Worm (Caenorhabditis elegans): ENCODE data around the gene D1069.3.

D1069.3 gene

DNA sequence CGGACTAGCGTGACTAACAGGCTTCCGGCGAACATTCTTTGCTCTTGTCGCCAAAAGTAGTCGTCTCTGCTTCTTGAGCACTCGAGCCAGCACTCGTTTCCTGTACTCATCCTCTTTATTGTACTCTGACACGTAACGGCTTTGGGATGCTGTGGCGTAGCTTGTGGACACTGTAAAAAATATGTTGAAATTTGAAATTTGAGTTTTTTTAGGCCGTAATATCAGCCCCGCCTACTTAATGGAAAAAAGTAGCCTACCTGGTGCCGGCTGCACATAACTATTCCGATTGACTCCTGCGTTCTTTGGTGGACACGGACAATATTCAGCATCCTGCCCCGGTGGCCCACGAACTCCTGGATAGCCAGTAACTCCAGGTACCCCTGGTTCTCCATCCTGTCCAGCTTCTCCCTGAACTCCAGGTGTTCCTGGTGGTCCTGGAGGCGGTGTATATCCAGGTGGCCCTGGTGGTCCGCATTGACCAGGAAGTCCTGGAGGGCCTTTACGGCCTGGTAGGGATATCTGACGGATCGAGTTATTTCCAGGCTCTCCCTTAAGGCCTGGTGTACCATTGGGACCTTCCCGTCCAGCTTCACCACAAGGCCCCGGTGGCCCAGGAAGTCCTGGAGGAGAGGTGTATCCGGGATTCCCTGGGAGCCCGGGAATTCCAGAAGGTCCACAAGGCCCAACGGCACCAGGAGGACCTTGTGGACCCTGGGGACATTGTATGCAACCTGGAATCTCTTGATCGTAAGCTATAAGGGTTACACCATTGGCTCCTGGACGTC lies 43.6 kb downstream of the D1069.3 start:
- TF ChIP-seq unc-120 (tag; optimal IDR thresholded peaks at IDR 0.05; ENCODE audit: poor library complexity, severe bottlenecking), result no peak

DNA sequence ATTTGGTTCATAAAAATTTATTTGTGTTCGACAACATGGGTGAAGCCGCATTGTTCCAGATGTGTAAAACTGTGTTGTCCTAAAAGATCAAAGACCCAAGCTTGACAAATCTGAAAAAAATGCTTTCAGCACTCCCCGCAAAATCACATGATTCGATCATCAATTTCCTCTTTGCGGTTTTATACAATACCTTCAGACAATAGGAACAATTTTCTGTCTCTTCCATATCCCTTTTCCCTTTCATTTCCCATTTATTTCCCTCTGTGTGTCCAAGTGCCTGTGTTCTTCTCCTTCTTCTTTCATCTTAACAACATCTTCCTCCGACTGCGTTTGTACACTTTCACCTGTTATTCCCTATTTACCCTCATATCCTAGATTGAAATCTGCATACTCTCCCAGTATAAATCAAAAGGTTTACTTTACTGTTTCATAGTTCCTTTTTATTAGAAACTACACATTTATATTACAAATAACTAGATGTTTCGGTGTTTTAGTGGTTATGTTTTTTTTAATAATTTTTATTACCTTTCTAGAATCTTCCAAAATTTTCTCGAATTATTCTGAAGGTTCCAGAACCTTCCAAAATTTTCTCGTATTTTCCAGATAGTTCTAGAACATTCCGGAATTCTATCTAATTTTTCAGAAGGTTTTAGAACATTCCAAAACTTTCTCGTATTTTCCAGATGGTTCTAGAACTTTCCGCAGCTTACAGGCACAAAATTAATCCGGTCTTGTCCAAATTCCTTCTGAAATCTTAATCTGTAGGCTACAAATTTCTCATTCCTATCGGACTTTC lies 46.5 kb downstream of the D1069.3 start, which contains the start of gene K01A2.5:
Gene K01A2.5, plus strand, starts transcription at position 297 of the 796 bp plus-strand sequence.
- TF ChIP-seq ces-1 (GFP tag; optimal IDR thresholded peaks at IDR 0.05) (no peak), drap-1 (GFP tag; optimal IDR thresholded peaks at IDR 0.05) (no peak), bed-3 (GFP tag; optimal IDR thresholded peaks at IDR 0.05) (no peak), sem-2 (GFP tag; optimal IDR thresholded peaks at IDR 0.05) (no peak), M03D4.4 (tag; optimal IDR thresholded peaks at IDR 0.05) (no peak), ceh-43 (GFP tag; optimal IDR thresholded peaks at IDR 0.05) (no peak), ceh-83 (GFP tag; optimal IDR thresholded peaks at IDR 0.05) (no peak), nhr-237 (tag; optimal IDR thresholded peaks at IDR 0.05) (no peak), ceh-39 (tag; optimal IDR thresholded peaks at IDR 0.05) (no peak), hlh-1 (tag; optimal IDR thresholded peaks at IDR 0.05) (no peak), unc-62 (GFP tag; optimal IDR thresholded peaks at IDR 0.05) (peak; percentile 40), blmp-1 (tag; optimal IDR thresholded peaks at IDR 0.05) (peak; percentile 95), tbx-8 (GFP tag; optimal IDR thresholded peaks at IDR 0.05) (no peak), sptf-1 (tag; optimal IDR thresholded peaks at IDR 0.05) (no peak), unc-39 (tag; optimal IDR thresholded peaks at IDR 0.05) (no peak)

DNA sequence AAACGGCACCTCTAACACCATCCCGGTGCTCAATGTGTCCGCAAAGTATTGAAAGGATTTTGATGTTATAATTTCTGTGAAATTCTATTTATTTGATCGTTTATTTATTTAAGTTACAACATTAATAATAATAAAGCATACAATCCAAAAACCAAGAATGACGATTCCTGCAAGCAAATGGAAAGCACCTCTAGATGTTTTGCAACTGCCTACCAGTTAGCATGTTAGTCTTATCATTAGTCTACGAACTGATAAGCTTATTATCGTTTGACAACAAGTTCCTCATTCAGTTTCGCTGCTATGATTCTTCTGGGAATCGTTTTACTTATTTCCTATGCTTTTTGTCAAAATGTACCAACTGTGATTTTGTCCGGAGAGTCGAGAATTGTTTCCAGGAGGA lies 48.0 kb downstream of the D1069.3 start, which contains the start of gene K01A2.6:
Gene K01A2.6, plus strand, starts transcription at position 301 of the 400 bp plus-strand sequence.
- no peak for TF ChIP-seq ceh-43 (GFP tag; optimal IDR thresholded peaks at IDR 0.05)
- no peak for TF ChIP-seq snpc-4 (tag; optimal IDR thresholded peaks at IDR 0.05)

DNA sequence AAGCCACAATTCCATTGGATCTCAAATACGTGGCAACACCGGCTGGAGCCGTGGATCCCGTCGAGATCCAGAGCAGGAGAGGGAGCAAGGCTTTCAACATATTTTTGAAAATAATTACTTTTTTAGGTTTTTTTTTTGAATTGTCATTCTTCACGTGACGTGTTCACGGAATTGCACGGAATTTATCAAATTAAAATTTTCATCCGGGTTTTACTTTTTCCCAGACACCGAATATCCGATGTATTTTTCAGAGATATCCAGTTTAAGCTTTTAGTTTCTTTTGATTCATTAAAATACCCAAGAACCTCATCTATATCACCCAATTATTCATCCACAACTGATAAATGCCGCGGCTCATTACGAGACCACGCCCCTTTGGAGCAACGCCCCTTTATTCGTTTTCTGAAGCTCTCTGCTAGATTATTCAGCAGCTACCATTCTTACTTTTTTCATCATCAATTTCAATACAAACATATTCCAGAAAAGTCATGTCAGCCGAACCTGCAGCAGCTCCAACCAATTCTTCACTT lies 50.7 kb downstream of the D1069.3 start, which contains the start of the genes clec-117 and B0432.1:
Gene clec-117, minus strand, starts transcription at position 101 of the 530 bp plus-strand sequence.
Gene B0432.1, plus strand, starts transcription at position 480 of the 530 bp plus-strand sequence.
- no peak for TF ChIP-seq elt-3 (tag; optimal IDR thresholded peaks at IDR 0.05)

DNA sequence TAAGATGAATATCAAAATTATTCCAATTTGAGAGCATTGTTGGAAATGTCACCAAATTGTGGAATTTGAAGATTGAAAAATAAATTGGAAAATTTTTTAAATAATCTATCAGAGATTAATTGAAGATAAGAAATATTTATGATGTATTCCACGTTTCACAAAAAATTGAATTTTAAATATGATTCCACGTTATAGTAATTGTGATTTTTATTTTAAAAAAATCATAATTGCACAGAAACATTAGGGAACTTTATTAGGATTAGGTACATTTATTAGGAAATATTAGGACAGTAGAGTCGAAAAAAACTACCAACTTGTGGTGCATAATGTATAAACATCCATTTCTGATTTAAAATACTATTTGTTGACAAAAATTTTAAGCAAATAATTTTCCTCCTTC lies 53.1 kb downstream of the D1069.3 start, which contains the start of gene B0432.11:
Gene B0432.11, minus strand, starts transcription at position 101 of the 400 bp plus-strand sequence.
- TF ChIP-seq ceh-83 (GFP tag; optimal IDR thresholded peaks at IDR 0.05), result no peak
- TF ChIP-seq pha-4 (tag; optimal IDR thresholded peaks at IDR 0.05), result no peak

Measured in whole organism, mixed stage, embryonic.